Fruit fly (Drosophila melanogaster) Kc167 (cell line): ENCODE results near the gene CG42833.

Experiments
- Myc ChIP-seq: fragments of >200 bp; optimal IDR thresholded peaks from 2 replicates; lab custom pipeline; 2017; ENCODE audit warnings: missing external identifiers
- Sin3A ChIP-seq: fragments of >200 bp; optimal IDR thresholded peaks from 2 replicates; lab custom pipeline; 2018; ENCODE audit warnings: missing external identifiers
- psq ChIP-seq: fragments of >200 bp; optimal IDR thresholded peaks from 2 replicates; lab custom pipeline; 2017; ENCODE audit warnings: missing external identifiers
- ttk ChIP-seq: sonication (Bioruptor generic); optimal IDR thresholded peaks from 2 replicates; lab custom pipeline; 2017; ENCODE audit warnings: missing external identifiers

- TF ChIP-seq ttk (lab: Kevin White, UChicago) (no peak), Myc (lab: Kevin White, UChicago) (no peak), Sin3A (lab: Kevin White, UChicago) (no peak), psq (lab: Kevin White, UChicago) (no peak)
These were observed 40.9 kb downstream of the CG42833 start, which contains the start of gene Clc for dm6 chr3L:20240753-20241152.
